Fruit fly (Drosophila melanogaster): Measurements from ENCODE around the gene Ptp10D.
A peak's percentile ranks its signal among the peaks of the same experiment; 100 is the strongest.

The Ptp10D gene

DNA sequence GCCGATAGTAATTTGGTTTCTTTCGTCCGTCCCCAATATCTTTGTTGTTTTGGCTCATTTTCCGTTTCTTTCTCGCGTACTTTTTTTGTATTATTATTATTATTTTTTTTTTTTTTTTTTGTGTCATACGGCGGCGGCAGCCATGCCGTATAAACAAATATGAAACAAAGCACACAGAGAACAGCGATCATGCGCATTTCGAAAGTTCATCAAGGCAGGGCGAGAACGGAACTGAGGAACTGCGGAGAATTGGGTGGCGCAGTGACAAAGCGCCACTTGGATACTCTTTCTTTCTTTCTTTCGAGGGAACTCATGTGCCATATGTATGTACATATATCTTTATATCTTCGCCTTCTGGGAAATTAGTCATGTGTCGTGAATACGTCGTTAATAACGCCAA is 62.6 kb downstream of the Ptp10D start:
- peak; percentile 43; the same call in 1 of the 3 replicates for TF ChIP-seq CG4496 (GFP tag; IDR thresholded peaks at IDR 0.05)
- no peak for TF ChIP-seq CG8301 (tag; optimal IDR thresholded peaks at IDR 0.05)
- TF ChIP-seq D1 (tag; optimal IDR thresholded peaks at IDR 0.05) = no peak
- TF ChIP-seq CG15710 (tag; optimal IDR thresholded peaks at IDR 0.05) = peak; percentile 26
- TF ChIP-seq CG8159 (tag; optimal IDR thresholded peaks at IDR 0.05) = peak; percentile 43
- TF ChIP-seq Pif1A (GFP tag; optimal IDR thresholded peaks at IDR 0.05) = peak; percentile 50
- peak; percentile 13 for TF ChIP-seq CG9948 (tag; optimal IDR thresholded peaks at IDR 0.05)
- peak; percentile 5; the same call in 1 of the 2 replicates for TF ChIP-seq Ets98B (GFP tag; IDR thresholded peaks at IDR 0.05)
- TF ChIP-seq Snoo (tag; optimal IDR thresholded peaks at IDR 0.05) = peak; percentile 21
- TF ChIP-seq fd96Ca (GFP tag; IDR thresholded peaks at IDR 0.05) = peak; percentile 50; the same call in 1 of the 3 replicates
- TF ChIP-seq CG34367 (tag; optimal IDR thresholded peaks at IDR 0.05) = peak; percentile 26
- TF ChIP-seq CG14655 (GFP tag; optimal IDR thresholded peaks at IDR 0.05) = peak; percentile 39
- peak; percentile 29 for TF ChIP-seq EcR (GFP tag; optimal IDR thresholded peaks at IDR 0.05)
- TF ChIP-seq CG12605 (GFP tag; IDR thresholded peaks at IDR 0.05) = peak; percentile 36; the same call in 1 of the 2 replicates
- no peak for TF ChIP-seq CG10348 (GFP tag; IDR thresholded peaks at IDR 0.05)
- no peak for TF ChIP-seq rn (GFP tag; IDR thresholded peaks at IDR 0.05)
- peak; percentile 60 for TF ChIP-seq CG13204 (GFP tag; optimal IDR thresholded peaks at IDR 0.05)
- TF ChIP-seq CG32121 (GFP tag; IDR thresholded peaks at IDR 0.05) = peak; percentile 43; the same call in 1 of the 2 replicates

dm6 chrX:11685918-11686640 is 64.3 kb downstream of the Ptp10D start:
- no peak for TF ChIP-seq CG10348 (GFP tag; IDR thresholded peaks at IDR 0.05)
- TF ChIP-seq gl (tag; optimal IDR thresholded peaks at IDR 0.05) = peak; percentile 51
- TF ChIP-seq EcR (GFP tag; optimal IDR thresholded peaks at IDR 0.05) = peak; percentile 93
- TF ChIP-seq CG14655 (GFP tag; optimal IDR thresholded peaks at IDR 0.05) = peak; percentile 87
- no peak for TF ChIP-seq CG4496 (GFP tag; IDR thresholded peaks at IDR 0.05)
- peak; percentile 86 for TF ChIP-seq CG17806 (tag; optimal IDR thresholded peaks at IDR 0.05)
- TF ChIP-seq CG8159 (tag; optimal IDR thresholded peaks at IDR 0.05) = peak; percentile 89
- TF ChIP-seq Ets98B (GFP tag; IDR thresholded peaks at IDR 0.05) = peak; percentile 66
- no peak for TF ChIP-seq fd96Ca (GFP tag; IDR thresholded peaks at IDR 0.05)
- TF ChIP-seq CG13204 (GFP tag; optimal IDR thresholded peaks at IDR 0.05) = peak; percentile 52
- TF ChIP-seq rn (GFP tag; IDR thresholded peaks at IDR 0.05) = no peak
- TF ChIP-seq D1 (tag; optimal IDR thresholded peaks at IDR 0.05) = peak; percentile 70
- peak; percentile 72 for TF ChIP-seq Pif1A (GFP tag; optimal IDR thresholded peaks at IDR 0.05)
- TF ChIP-seq CG9948 (tag; optimal IDR thresholded peaks at IDR 0.05) = peak; percentile 88
- peak; percentile 85 for TF ChIP-seq CG34367 (tag; optimal IDR thresholded peaks at IDR 0.05)
- TF ChIP-seq CG32121 (GFP tag; IDR thresholded peaks at IDR 0.05) = peak; percentile 14; the same call in 1 of the 2 replicates
- TF ChIP-seq CG12605 (GFP tag; IDR thresholded peaks at IDR 0.05) = no peak
- peak; percentile 91 for TF ChIP-seq CG15710 (tag; optimal IDR thresholded peaks at IDR 0.05)
- peak; percentile 38 for TF ChIP-seq Pif1B (GFP tag; optimal IDR thresholded peaks at IDR 0.05)
- TF ChIP-seq Snoo (tag; optimal IDR thresholded peaks at IDR 0.05) = peak; percentile 60
- peak; percentile 78 for TF ChIP-seq CG8301 (tag; optimal IDR thresholded peaks at IDR 0.05)

dm6 chrX:11686675-11687074 is 64.9 kb downstream of the Ptp10D start:
- TF ChIP-seq CG8159 (tag; optimal IDR thresholded peaks at IDR 0.05) = no peak
- TF ChIP-seq EcR (GFP tag; optimal IDR thresholded peaks at IDR 0.05) = peak; percentile 33

DNA sequence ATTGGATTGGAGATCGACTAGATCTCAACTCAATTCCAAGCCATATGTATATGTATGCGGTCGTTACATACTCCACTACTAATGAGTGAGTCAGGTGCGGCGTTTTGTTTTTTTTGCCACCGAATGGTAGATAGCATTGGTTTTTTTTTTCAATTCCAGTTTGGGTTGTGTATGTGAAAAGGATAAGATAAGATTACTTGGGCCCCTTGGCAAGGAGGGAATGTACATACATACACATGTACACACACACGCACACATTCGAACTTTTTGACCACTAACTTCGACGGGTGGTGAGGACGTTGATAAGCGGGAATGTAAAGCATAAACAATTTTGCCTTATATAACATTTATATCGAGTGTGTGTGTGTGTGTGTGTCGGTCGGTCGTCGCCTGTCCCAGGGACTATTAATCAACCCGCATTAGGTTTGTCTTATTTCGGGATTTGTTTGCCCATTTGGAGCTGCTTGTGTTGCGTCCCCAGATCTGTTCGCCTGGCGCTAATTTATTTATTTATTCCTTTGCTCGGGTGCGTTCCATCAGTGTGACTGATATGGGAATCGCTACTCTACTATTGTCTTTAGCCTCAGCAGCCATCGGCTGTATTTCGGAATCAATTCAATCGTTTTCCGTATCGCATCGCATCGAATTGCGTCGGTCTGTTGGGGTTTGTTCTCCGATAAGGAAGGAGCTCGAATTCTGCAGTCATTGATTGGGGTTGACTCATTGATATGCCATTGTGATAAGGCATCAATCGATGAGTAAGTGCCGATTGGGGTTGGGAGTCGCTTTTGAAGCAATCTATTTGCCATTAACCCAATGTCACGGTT is 66.1 kb downstream of the Ptp10D start:
- peak; percentile 15 for TF ChIP-seq EcR (GFP tag; optimal IDR thresholded peaks at IDR 0.05)
- TF ChIP-seq CG4496 (GFP tag; IDR thresholded peaks at IDR 0.05) = no peak

- TF ChIP-seq CG8301 (tag; optimal IDR thresholded peaks at IDR 0.05) (no peak), CG13204 (GFP tag; optimal IDR thresholded peaks at IDR 0.05) (no peak), CG12605 (GFP tag; IDR thresholded peaks at IDR 0.05) (no peak), EcR (GFP tag; optimal IDR thresholded peaks at IDR 0.05) (peak; percentile 80)
These were observed 67.9 kb downstream of the Ptp10D start for dm6 chrX:11689669-11690068.

All from whole organism, pupa.